Fruit fly (Drosophila melanogaster): ENCODE results near the gene Hs2st.

The Hs2st gene

dm6 chr2L:19425105-19425504 is 19.4 kb downstream of the Hs2st start:
- peak; percentile 38; the same call in 1 of the 2 replicates for TF ChIP-seq CG12605 (GFP tag; IDR thresholded peaks at IDR 0.05)
- no peak for TF ChIP-seq D1 (tag; optimal IDR thresholded peaks at IDR 0.05)
- TF ChIP-seq EcR (GFP tag; optimal IDR thresholded peaks at IDR 0.05) = peak; percentile 58
- TF ChIP-seq gl (tag; optimal IDR thresholded peaks at IDR 0.05) = peak; percentile 26
- no peak for TF ChIP-seq Pif1B (GFP tag; optimal IDR thresholded peaks at IDR 0.05)

- TF ChIP-seq rn (GFP tag; IDR thresholded peaks at IDR 0.05) (no peak), CG8301 (tag; optimal IDR thresholded peaks at IDR 0.05) (peak; percentile 19), CG17806 (tag; optimal IDR thresholded peaks at IDR 0.05) (no peak), CG13204 (GFP tag; optimal IDR thresholded peaks at IDR 0.05) (no peak), CG10348 (GFP tag; IDR thresholded peaks at IDR 0.05) (no peak), fd96Ca (GFP tag; IDR thresholded peaks at IDR 0.05) (0 out of 3 replicates have a peak, but pooled peaks have one; percentile 57), gl (tag; optimal IDR thresholded peaks at IDR 0.05) (no peak), CG12605 (GFP tag; IDR thresholded peaks at IDR 0.05) (no peak), Ets98B (GFP tag; IDR thresholded peaks at IDR 0.05) (no peak), Pif1B (GFP tag; optimal IDR thresholded peaks at IDR 0.05) (no peak), CG34367 (tag; optimal IDR thresholded peaks at IDR 0.05) (no peak), EcR (GFP tag; optimal IDR thresholded peaks at IDR 0.05) (peak; percentile 41), CG8159 (tag; optimal IDR thresholded peaks at IDR 0.05) (no peak), Snoo (tag; optimal IDR thresholded peaks at IDR 0.05) (no peak), Pif1A (GFP tag; optimal IDR thresholded peaks at IDR 0.05) (no peak), CG4496 (GFP tag; IDR thresholded peaks at IDR 0.05) (no peak), CG32121 (GFP tag; IDR thresholded peaks at IDR 0.05) (no peak)
These were observed 20.1 kb downstream of the Hs2st start for dm6 chr2L:19424307-19424902.

dm6 chr2L:19423467-19424122 is 21.0 kb downstream of the Hs2st start, which contains the start of the genes Alp12 and CG13085:
Gene Alp12, plus strand, starts transcription at chr2L:19424050.
Gene CG13085, plus strand, starts transcription at chr2L:19424050.
- TF ChIP-seq CG8301 (tag; optimal IDR thresholded peaks at IDR 0.05) (peak; percentile 99), CG32121 (GFP tag; IDR thresholded peaks at IDR 0.05) (peak; percentile 97), CG14655 (GFP tag; optimal IDR thresholded peaks at IDR 0.05) (peak; percentile 100), CG10348 (GFP tag; IDR thresholded peaks at IDR 0.05) (peak; percentile 92), gl (tag; optimal IDR thresholded peaks at IDR 0.05) (peak; percentile 75), CG8159 (tag; optimal IDR thresholded peaks at IDR 0.05) (peak; percentile 95), CG34367 (tag; optimal IDR thresholded peaks at IDR 0.05) (peak; percentile 93), CG9948 (tag; optimal IDR thresholded peaks at IDR 0.05) (peak; percentile 97), Snoo (tag; optimal IDR thresholded peaks at IDR 0.05) (peak; percentile 93), CG4496 (GFP tag; IDR thresholded peaks at IDR 0.05) (peak; percentile 96), EcR (GFP tag; optimal IDR thresholded peaks at IDR 0.05) (peak; percentile 18), Ets98B (GFP tag; IDR thresholded peaks at IDR 0.05) (peak; percentile 95), Pif1B (GFP tag; optimal IDR thresholded peaks at IDR 0.05) (peak; percentile 95), CG17806 (tag; optimal IDR thresholded peaks at IDR 0.05) (peak; percentile 93), D1 (tag; optimal IDR thresholded peaks at IDR 0.05) (peak; percentile 89), Pif1A (GFP tag; optimal IDR thresholded peaks at IDR 0.05) (peak; percentile 96), CG12605 (GFP tag; IDR thresholded peaks at IDR 0.05) (peak; percentile 87), CG15710 (tag; optimal IDR thresholded peaks at IDR 0.05) (peak; percentile 94), fd96Ca (GFP tag; IDR thresholded peaks at IDR 0.05) (peak; percentile 79), rn (GFP tag; IDR thresholded peaks at IDR 0.05) (peak; percentile 91), CG13204 (GFP tag; optimal IDR thresholded peaks at IDR 0.05) (peak; percentile 74)

dm6 chr2L:19422642-19423041 is 21.9 kb downstream of the Hs2st start:
- TF ChIP-seq CG13204 (GFP tag; optimal IDR thresholded peaks at IDR 0.05) (no peak), Snoo (tag; optimal IDR thresholded peaks at IDR 0.05) (no peak), Pif1B (GFP tag; optimal IDR thresholded peaks at IDR 0.05) (no peak), CG12605 (GFP tag; IDR thresholded peaks at IDR 0.05) (no peak), D1 (tag; optimal IDR thresholded peaks at IDR 0.05) (no peak), rn (GFP tag; IDR thresholded peaks at IDR 0.05) (no peak), CG4496 (GFP tag; IDR thresholded peaks at IDR 0.05) (no peak), Ets98B (GFP tag; IDR thresholded peaks at IDR 0.05) (no peak), CG8301 (tag; optimal IDR thresholded peaks at IDR 0.05) (no peak), CG14655 (GFP tag; optimal IDR thresholded peaks at IDR 0.05) (no peak), CG8159 (tag; optimal IDR thresholded peaks at IDR 0.05) (no peak)

DNA sequence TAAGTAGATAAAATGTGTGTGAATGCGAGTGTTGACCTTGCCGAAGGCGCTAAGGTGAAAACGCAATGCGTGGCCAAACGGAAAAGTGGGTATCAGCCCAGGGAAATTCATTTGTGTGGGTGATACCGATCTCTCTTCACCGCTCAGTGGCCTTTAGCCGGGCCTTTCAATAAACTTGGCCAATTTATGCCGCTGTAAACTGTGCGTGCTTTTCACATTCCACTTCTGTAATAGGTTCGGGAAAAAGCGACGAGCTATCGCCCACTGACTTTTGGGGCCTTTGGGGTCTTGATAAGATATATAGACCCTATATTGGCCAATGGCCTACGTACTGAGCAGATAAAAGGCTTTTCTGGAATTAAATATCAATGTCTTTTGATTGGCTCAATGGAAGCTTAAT is 23.0 kb downstream of the Hs2st start:
- TF ChIP-seq CG4496 (GFP tag; IDR thresholded peaks at IDR 0.05) (no peak), CG13204 (GFP tag; optimal IDR thresholded peaks at IDR 0.05) (no peak), CG12605 (GFP tag; IDR thresholded peaks at IDR 0.05) (no peak), Snoo (tag; optimal IDR thresholded peaks at IDR 0.05) (no peak), Pif1A (GFP tag; optimal IDR thresholded peaks at IDR 0.05) (no peak), CG32121 (GFP tag; IDR thresholded peaks at IDR 0.05) (no peak), CG9948 (tag; optimal IDR thresholded peaks at IDR 0.05) (no peak), gl (tag; optimal IDR thresholded peaks at IDR 0.05) (no peak), CG17806 (tag; optimal IDR thresholded peaks at IDR 0.05) (no peak), fd96Ca (GFP tag; IDR thresholded peaks at IDR 0.05) (no peak), rn (GFP tag; IDR thresholded peaks at IDR 0.05) (no peak), Ets98B (GFP tag; IDR thresholded peaks at IDR 0.05) (no peak), EcR (GFP tag; optimal IDR thresholded peaks at IDR 0.05) (no peak), D1 (tag; optimal IDR thresholded peaks at IDR 0.05) (no peak), CG8159 (tag; optimal IDR thresholded peaks at IDR 0.05) (no peak), CG34367 (tag; optimal IDR thresholded peaks at IDR 0.05) (no peak), CG10348 (GFP tag; IDR thresholded peaks at IDR 0.05) (no peak), CG14655 (GFP tag; optimal IDR thresholded peaks at IDR 0.05) (no peak), CG8301 (tag; optimal IDR thresholded peaks at IDR 0.05) (no peak)
